Fruit fly (Drosophila melanogaster) whole organism, wandering third instar larva: ENCODE data around the gene CG13898.
A peak's percentile ranks its signal among the peaks of the same experiment; 100 is the strongest.

Experiments
- Abd-B ChIP-seq: fragments of >200 bp; optimal IDR thresholded peaks from 2 replicates; lab custom pipeline; 2017; ENCODE audit warnings: missing biosample characterization, missing genetic modification characterization
- CG32264 ChIP-seq: fragments of 200-800 bp; sonication (Bioruptor generic); optimal IDR thresholded peaks from 2 replicates; lab custom pipeline; 2016; ENCODE audit warnings: missing biosample characterization, missing genetic modification characterization
- CG9705 ChIP-seq: fragments of 200-800 bp; sonication (Bioruptor generic); optimal IDR thresholded peaks from 2 replicates; lab custom pipeline; 2018; ENCODE audit warnings: missing biosample characterization, mild to moderate bottlenecking, missing genetic modification characterization
- CrebA ChIP-seq: fragments of 200-800 bp; sonication (Bioruptor generic); optimal IDR thresholded peaks from 2 replicates; lab custom pipeline; 2016; ENCODE audit warnings: missing biosample characterization, mild to moderate bottlenecking, missing genetic modification characterization, borderline replicate concordance
- Dfd ChIP-seq: fragments of >200 bp; optimal IDR thresholded peaks from 2 replicates; lab custom pipeline; 2017; ENCODE audit warnings: missing biosample characterization, missing genetic modification characterization
- Dif ChIP-seq: fragments of 200-275, 200-300 bp; sonication (Bioruptor generic); optimal IDR thresholded peaks from 2 replicates; lab custom pipeline; 2018; ENCODE audit warnings: missing biosample characterization, missing genetic modification characterization; ENCODE audit not compliant: partially characterized antibody
- GATAd ChIP-seq: sonication (Bioruptor generic); optimal IDR thresholded peaks from 2 replicates; lab custom pipeline; 2016; ENCODE audit warnings: missing biosample characterization, missing genetic modification characterization
- HLH106 ChIP-seq: fragments of 200-800 bp; optimal IDR thresholded peaks from 3 replicates; lab custom pipeline; 2019; ENCODE audit warnings: missing biosample characterization, mild to moderate bottlenecking, missing genetic modification characterization, moderate library complexity
- Hnf4 ChIP-seq: fragments of 200-800 bp; sonication (Bioruptor generic); optimal IDR thresholded peaks from 2 replicates; lab custom pipeline; 2016; ENCODE audit warnings: missing biosample characterization, mild to moderate bottlenecking, missing genetic modification characterization
- Hr78 ChIP-seq: fragments of >200 bp; optimal IDR thresholded peaks from 2 replicates; lab custom pipeline; 2017; ENCODE audit warnings: missing biosample characterization, missing genetic modification characterization
- Hr83 ChIP-seq: fragments of 200-300 bp; sonication (Bioruptor generic); optimal IDR thresholded peaks from 2 replicates; lab custom pipeline; 2016; ENCODE audit warnings: missing biosample characterization, mild to moderate bottlenecking, missing genetic modification characterization, moderate library complexity; ENCODE audit not compliant: poor library complexity, severe bottlenecking
- Jra ChIP-seq: sonication (Bioruptor generic); optimal IDR thresholded peaks from 2 replicates; lab custom pipeline; 2016; ENCODE audit warnings: missing biosample characterization, missing genetic modification characterization
- Mio ChIP-seq: sonication (Bioruptor generic); optimal IDR thresholded peaks from 2 replicates; lab custom pipeline; 2016; ENCODE audit warnings: missing biosample characterization, missing genetic modification characterization
- Myc ChIP-seq: fragments of >200 bp; optimal IDR thresholded peaks from 2 replicates; lab custom pipeline; 2017
- N ChIP-seq: fragments of >200 bp; optimal IDR thresholded peaks from 2 replicates; lab custom pipeline; 2018; ENCODE audit warnings: missing biosample characterization, missing external identifiers, missing genetic modification characterization
- OdsH ChIP-seq: fragments of 200-800 bp; sonication (Bioruptor generic); optimal IDR thresholded peaks from 2 replicates; lab custom pipeline; 2016; ENCODE audit warnings: missing biosample characterization, mild to moderate bottlenecking, missing genetic modification characterization
- Rel ChIP-seq, 2 experiments: fragments of 200-800 bp; sonication (Bioruptor generic) in 1 of 2; optimal IDR thresholded peaks; 2 replicates in 1 of 2; 3 replicates in 1 of 2; lab custom pipeline; 2016 to 2019; ENCODE audit warnings: mild to moderate bottlenecking in 2 of 2, missing biosample characterization in 2 of 2, missing genetic modification characterization in 2 of 2, moderate library complexity in 1 of 2
- Sp1 ChIP-seq: fragments of 200-800 bp; sonication (Bioruptor generic); optimal IDR thresholded peaks from 3 replicates; lab custom pipeline; 2019; ENCODE audit warnings: missing biosample characterization, mild to moderate bottlenecking, missing genetic modification characterization, moderate library complexity
- Vsx2 ChIP-seq: fragments of 200-300, 225-300 bp; sonication (Bioruptor generic); optimal IDR thresholded peaks from 2 replicates; lab custom pipeline; 2018; ENCODE audit warnings: missing biosample characterization, missing genetic modification characterization; ENCODE audit not compliant: partially characterized antibody
- br ChIP-seq: fragments of 200-800 bp; sonication (Bioruptor generic); optimal IDR thresholded peaks from 2 replicates; lab custom pipeline; 2016; ENCODE audit warnings: missing biosample characterization, missing genetic modification characterization
- brk ChIP-seq: fragments of 200-800 bp; sonication (Bioruptor generic); optimal IDR thresholded peaks from 2 replicates; lab custom pipeline; 2016; ENCODE audit warnings: missing biosample characterization, mild to moderate bottlenecking, missing genetic modification characterization
- dl ChIP-seq, 2 experiments: fragments of 175-275, 200-275 bp in 1 of 2; fragments of 200-275 bp in 1 of 2; sonication (Bioruptor generic); optimal IDR thresholded peaks; lab custom pipeline; 2018; ENCODE audit warnings: mild to moderate bottlenecking in 2 of 2, missing biosample characterization in 2 of 2, missing genetic modification characterization in 2 of 2, moderate library complexity in 2 of 2; ENCODE audit not compliant: partially characterized antibody in 2 of 2, insufficient read depth in 1 of 2
- dmrt93B ChIP-seq: fragments of 200-800 bp; sonication (Bioruptor generic); optimal IDR thresholded peaks from 2 replicates; lab custom pipeline; 2018; ENCODE audit warnings: missing biosample characterization, mild to moderate bottlenecking, missing genetic modification characterization
- dsf ChIP-seq: sonication (Bioruptor generic); optimal IDR thresholded peaks from 2 replicates; lab custom pipeline; 2016; ENCODE audit warnings: missing biosample characterization, missing genetic modification characterization, borderline replicate concordance
- ey ChIP-seq: fragments of 200-800 bp; sonication (Bioruptor generic); optimal IDR thresholded peaks from 2 replicates; lab custom pipeline; 2016; ENCODE audit warnings: missing biosample characterization, missing genetic modification characterization
- foxo ChIP-seq, 2 experiments: fragments of 200-800 bp; sonication (Bioruptor generic); optimal IDR thresholded peaks; 2 replicates in 1 of 2; 3 replicates in 1 of 2; lab custom pipeline; 2016 to 2017; ENCODE audit warnings: missing biosample characterization in 2 of 2, missing genetic modification characterization in 2 of 2
- fru ChIP-seq: fragments of 200-800 bp; sonication (Bioruptor generic); optimal IDR thresholded peaks from 3 replicates; lab custom pipeline; 2016; ENCODE audit warnings: missing biosample characterization, mild to moderate bottlenecking, missing genetic modification characterization
- h ChIP-seq: fragments of 200-800 bp; sonication (Bioruptor generic); optimal IDR thresholded peaks from 3 replicates; lab custom pipeline; 2016; ENCODE audit warnings: missing biosample characterization, mild to moderate bottlenecking, missing genetic modification characterization
- jim ChIP-seq: fragments of 175-275, 200-325 bp; sonication (Bioruptor generic); optimal IDR thresholded peaks from 2 replicates; lab custom pipeline; 2016; ENCODE audit warnings: missing biosample characterization, mild to moderate bottlenecking, missing genetic modification characterization
- lola ChIP-seq: fragments of >200 bp; optimal IDR thresholded peaks from 2 replicates; lab custom pipeline; 2017; ENCODE audit warnings: missing biosample characterization, missing genetic modification characterization
- pan ChIP-seq: fragments of >200 bp; optimal IDR thresholded peaks from 2 replicates; lab custom pipeline; 2017
- psq ChIP-seq: fragments of 200-800 bp; sonication (Bioruptor generic); optimal IDR thresholded peaks from 3 replicates; lab custom pipeline; 2017; ENCODE audit warnings: missing biosample characterization, mild to moderate bottlenecking, missing genetic modification characterization, moderate library complexity
- rgr ChIP-seq: fragments of 200-800 bp; sonication (Bioruptor generic); optimal IDR thresholded peaks from 3 replicates; lab custom pipeline; 2016; ENCODE audit warnings: missing biosample characterization, mild to moderate bottlenecking, missing genetic modification characterization
- sage ChIP-seq: fragments of 200-800 bp; sonication (Bioruptor generic); optimal IDR thresholded peaks from 2 replicates; lab custom pipeline; 2016; ENCODE audit warnings: missing biosample characterization, mild to moderate bottlenecking, missing genetic modification characterization
- sv ChIP-seq: fragments of 200-800 bp; sonication (Bioruptor generic); optimal IDR thresholded peaks from 3 replicates; lab custom pipeline; 2016; ENCODE audit warnings: missing biosample characterization, missing genetic modification characterization
- tai ChIP-seq: sonication (Bioruptor generic); optimal IDR thresholded peaks from 2 replicates; lab custom pipeline; 2016; ENCODE audit warnings: missing biosample characterization, missing genetic modification characterization
- usp ChIP-seq: fragments of >200 bp; optimal IDR thresholded peaks from 2 replicates; lab custom pipeline; 2017; ENCODE audit warnings: missing biosample characterization, missing genetic modification characterization
- woc ChIP-seq: sonication (Bioruptor generic); optimal IDR thresholded peaks from 2 replicates; lab custom pipeline; 2016; ENCODE audit warnings: missing biosample characterization, mild to moderate bottlenecking, missing genetic modification characterization

Gene CG13898

dm6 chr3L:765515-766292 is 38.1 kb downstream of the CG13898 start:
- TF ChIP-seq Abd-B (GFP tag; lab: Kevin White, UChicago) (no peak), sv (no peak), Sp1 (GFP tag; lab: Kevin White, UChicago) (peak; percentile 59), dl (GFP tag; optimal IDR thresholded peaks at IDR 0.05; lab: Kevin White, UChicago; ENCODE audit: insufficient read depth in 1 of 2, partially characterized antibody in 2 of 2) (no peak), Hr83 (GFP tag; lab: Kevin White, UChicago) (peak; percentile 92), CG9705 (GFP tag; lab: Kevin White, UChicago) (no peak), Jra (GFP tag; lab: Kevin White, UChicago) (peak; percentile 9), h (GFP tag; lab: Kevin White, UChicago) (peak; percentile 88), brk (no peak), HLH106 (tag; lab: Kevin White, UChicago) (peak; percentile 64), CG32264 (peak; percentile 43), rgr (GFP tag; lab: Kevin White, UChicago) (peak; percentile 81), Dif (GFP tag; lab: Kevin White, UChicago) (no peak), Vsx2 (GFP tag; lab: Kevin White, UChicago) (no peak), dmrt93B (peak; percentile 30), Hnf4 (GFP tag; lab: Kevin White, UChicago) (peak; percentile 76), sage (GFP tag; lab: Kevin White, UChicago) (no peak), dsf (GFP tag; lab: Kevin White, UChicago) (no peak), tai (peak; percentile 72), ey (GFP tag; lab: Kevin White, UChicago) (peak; percentile 82), pan (no peak), CrebA (no peak), br (peak; percentile 64), Dfd (GFP tag; lab: Kevin White, UChicago) (no peak), foxo (GFP tag; optimal IDR thresholded peaks at IDR 0.05; lab: Kevin White, UChicago) (peak in 1 of 2 experiments; percentile 70), Hr78 (GFP tag; lab: Kevin White, UChicago) (no peak), jim (GFP tag; lab: Kevin White, UChicago) (no peak), N (GFP tag; lab: Kevin White, UChicago) (no peak), lola (no peak), woc (peak; percentile 72), usp (GFP tag; lab: Kevin White, UChicago) (no peak), Mio (GFP tag; lab: Kevin White, UChicago) (no peak), fru (peak; percentile 86), OdsH (GFP tag; lab: Kevin White, UChicago) (peak; percentile 83), Myc (no peak), Rel (GFP tag; optimal IDR thresholded peaks at IDR 0.05; lab: Kevin White, UChicago) (no peak), Rel (tag; optimal IDR thresholded peaks at IDR 0.05; lab: Kevin White, UChicago) (peak; percentile 76), psq (GFP tag; lab: Kevin White, UChicago) (peak; percentile 53), GATAd (GFP tag; lab: Kevin White, UChicago) (no peak)

dm6 chr3L:765095-765494 is 38.8 kb downstream of the CG13898 start:
- no peak for TF ChIP-seq CrebA
- no peak for TF ChIP-seq Mio (GFP tag; lab: Kevin White, UChicago)

- TF ChIP-seq Hr83 (GFP tag; lab: Kevin White, UChicago): no peak
- TF ChIP-seq dsf (GFP tag; lab: Kevin White, UChicago): no peak
- TF ChIP-seq dmrt93B: peak; percentile 11
- TF ChIP-seq Vsx2 (GFP tag; lab: Kevin White, UChicago): no peak
- TF ChIP-seq brk: no peak
- TF ChIP-seq psq (GFP tag; lab: Kevin White, UChicago): peak; percentile 36
- TF ChIP-seq Sp1 (GFP tag; lab: Kevin White, UChicago): peak; percentile 22
- TF ChIP-seq sv: no peak
- no peak for TF ChIP-seq Hr78 (GFP tag; lab: Kevin White, UChicago)
- TF ChIP-seq fru: peak; percentile 47
- no peak for TF ChIP-seq jim (GFP tag; lab: Kevin White, UChicago)
- TF ChIP-seq Mio (GFP tag; lab: Kevin White, UChicago): no peak
- peak; percentile 43 for TF ChIP-seq HLH106 (tag; lab: Kevin White, UChicago)
- TF ChIP-seq lola: no peak
- no peak for TF ChIP-seq CG9705 (GFP tag; lab: Kevin White, UChicago)
- peak; percentile 16 for TF ChIP-seq woc
- peak; percentile 17 for TF ChIP-seq CG32264
- no peak for TF ChIP-seq sage (GFP tag; lab: Kevin White, UChicago)
- TF ChIP-seq tai: no peak
- TF ChIP-seq Myc: no peak
- peak; percentile 36 for TF ChIP-seq br
- no peak for TF ChIP-seq Abd-B (GFP tag; lab: Kevin White, UChicago)
- TF ChIP-seq N (GFP tag; lab: Kevin White, UChicago): no peak
- TF ChIP-seq Jra (GFP tag; lab: Kevin White, UChicago): no peak
- TF ChIP-seq CrebA: no peak
- TF ChIP-seq pan: no peak
- peak; percentile 47 for TF ChIP-seq rgr (GFP tag; lab: Kevin White, UChicago)
- TF ChIP-seq Dfd (GFP tag; lab: Kevin White, UChicago): no peak
- TF ChIP-seq ey (GFP tag; lab: Kevin White, UChicago): peak; percentile 61
- peak; percentile 48 for TF ChIP-seq OdsH (GFP tag; lab: Kevin White, UChicago)
- TF ChIP-seq Rel (GFP tag; optimal IDR thresholded peaks at IDR 0.05; lab: Kevin White, UChicago): no peak
- no peak for TF ChIP-seq Rel (tag; optimal IDR thresholded peaks at IDR 0.05; lab: Kevin White, UChicago)
- no peak for TF ChIP-seq GATAd (GFP tag; lab: Kevin White, UChicago)
- TF ChIP-seq dl (GFP tag; optimal IDR thresholded peaks at IDR 0.05; lab: Kevin White, UChicago; ENCODE audit: insufficient read depth in 1 of 2, partially characterized antibody in 2 of 2): no peak
- TF ChIP-seq h (GFP tag; lab: Kevin White, UChicago): peak; percentile 60
- TF ChIP-seq Dif (GFP tag; lab: Kevin White, UChicago): no peak
Observed at dm6 chr3L:764329-764728, 39.5 kb downstream of the CG13898 start.
